Worm (Caenorhabditis elegans) whole organism, L3 larva: ENCODE measurements around the gene gcy-18.

Source experiments
- ama-1 ChIP-seq: fragments of 150-350 bp; optimal IDR thresholded peaks from 2 replicates; lab custom pipeline; 2018
- nhr-237 ChIP-seq: fragments of 150-350 bp; optimal IDR thresholded peaks from 2 replicates; lab custom pipeline; 2014; ENCODE audit warnings: missing biosample characterization, missing genetic modification characterization
- nhr-25 ChIP-seq: sonication (generic microtip); optimal IDR thresholded peaks from 2 replicates; lab custom pipeline; 2017; ENCODE audit warnings: missing biosample characterization, missing genetic modification characterization
- nhr-67 ChIP-seq: fragments of 150-350 bp; optimal IDR thresholded peaks from 2 replicates; lab custom pipeline; 2014; ENCODE audit warnings: missing biosample characterization, missing genetic modification characterization
- nhr-76 ChIP-seq: fragments of 150-350 bp; sonication (generic microtip); optimal IDR thresholded peaks from 5 replicates; lab custom pipeline; 2014; ENCODE audit warnings: missing biosample characterization, missing genetic modification characterization
- unc-62 ChIP-seq: fragments of 150-350 bp; sonication (generic microtip); optimal IDR thresholded peaks from 4 replicates; lab custom pipeline; 2014; ENCODE audit warnings: missing biosample characterization, missing genetic modification reagents, missing genetic modification characterization

ce11 chrIV:12811554-12811953, 48.3 kb upstream of the gcy-18 start:
- TF ChIP-seq nhr-76 (tag; lab: Kevin White, UChicago) (no peak), unc-62 (GFP tag; lab: Kevin White, UChicago) (no peak), nhr-237 (tag; lab: Kevin White, UChicago) (no peak), ama-1 (lab: Kevin White, UChicago) (no peak), nhr-25 (tag; lab: Kevin White, UChicago) (no peak), nhr-67 (tag; lab: Kevin White, UChicago) (no peak)
